Worm (Caenorhabditis elegans): ENCODE data around the gene fbxa-2.

DNA sequence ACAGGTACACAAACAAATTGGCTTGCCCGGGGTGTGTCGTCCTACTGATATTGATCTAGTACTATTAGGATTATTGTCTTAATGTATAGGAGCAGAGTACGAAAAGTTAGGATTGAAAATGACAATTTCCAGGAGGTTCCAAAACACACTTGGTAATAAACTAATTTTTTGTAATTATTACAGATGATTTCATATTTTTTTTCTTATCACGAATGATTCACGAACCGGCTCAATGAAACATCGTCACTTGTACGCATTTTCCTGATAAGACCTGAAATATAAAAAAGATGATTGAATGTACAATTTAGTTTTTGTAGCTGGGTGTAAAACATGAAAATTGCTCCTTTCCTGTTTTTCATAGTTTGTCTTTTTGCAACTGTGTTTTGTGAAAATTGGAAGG is 33.0 kb upstream of the fbxa-2 start, which contains the start of the genes C31A11.13 and oac-6:
- no peak for TF ChIP-seq lsy-2 (tag; optimal IDR thresholded peaks at IDR 0.05)
- no peak for TF ChIP-seq snpc-4 (tag; optimal IDR thresholded peaks at IDR 0.05)
- no peak for TF ChIP-seq C34F6.9 (tag; optimal IDR thresholded peaks at IDR 0.05)
- no peak for TF ChIP-seq Y55F3AM.14 (GFP tag; optimal IDR thresholded peaks at IDR 0.05)
- no peak for TF ChIP-seq nhr-77 (tag; optimal IDR thresholded peaks at IDR 0.05)
- no peak for TF ChIP-seq nhr-21 (tag; optimal IDR thresholded peaks at IDR 0.05)
- TF ChIP-seq nhr-12 (tag; optimal IDR thresholded peaks at IDR 0.05) = no peak
- TF ChIP-seq lin-39 (tag; optimal IDR thresholded peaks at IDR 0.05) = no peak
